Fruit fly (Drosophila melanogaster) whole organism, embryonic: Measurements from ENCODE around the gene Scgalpha.

Experiments
- CG1792 ChIP-seq: fragments of 200-800 bp; sonication (Bioruptor generic); optimal IDR thresholded peaks from 2 replicates; lab custom pipeline; 2016; ENCODE audit warnings: missing biosample characterization, missing genetic modification characterization
- CG18619 ChIP-seq: fragments of 200-800 bp; sonication (Bioruptor generic); optimal IDR thresholded peaks from 3 replicates; lab custom pipeline; 2017; ENCODE audit warnings: missing biosample characterization, mild to moderate bottlenecking, missing genetic modification characterization
- CG30403 ChIP-seq: fragments of 200-800 bp; sonication (Bioruptor generic); optimal IDR thresholded peaks from 3 replicates; lab custom pipeline; 2016; ENCODE audit warnings: missing biosample characterization, missing genetic modification characterization
- CG4424 ChIP-seq: fragments of 200-800 bp; sonication (Bioruptor generic); optimal IDR thresholded peaks from 3 replicates; lab custom pipeline; 2016; ENCODE audit warnings: missing biosample characterization, missing genetic modification characterization
- Deaf1 ChIP-seq: fragments of 200-800 bp; optimal IDR thresholded peaks from 3 replicates; lab custom pipeline; 2019; ENCODE audit warnings: missing biosample characterization, mild to moderate bottlenecking, missing genetic modification characterization, moderate library complexity
- Fer2 ChIP-seq: fragments of 200-800 bp; sonication (Bioruptor generic); optimal IDR thresholded peaks from 2 replicates; lab custom pipeline; 2018; ENCODE audit warnings: missing biosample characterization, mild to moderate bottlenecking, missing genetic modification characterization, moderate library complexity
- ash1 ChIP-seq: fragments of 200-800 bp; sonication (Bioruptor generic); optimal IDR thresholded peaks from 2 replicates; lab custom pipeline; 2018; ENCODE audit warnings: missing biosample characterization, mild to moderate bottlenecking, missing genetic modification characterization
- br ChIP-seq: fragments of >200 bp; optimal IDR thresholded peaks from 2 replicates; lab custom pipeline; 2017
- caup ChIP-seq: fragments of 200-800 bp; sonication (Bioruptor generic); optimal IDR thresholded peaks from 3 replicates; lab custom pipeline; 2017; ENCODE audit warnings: missing biosample characterization, mild to moderate bottlenecking, missing genetic modification characterization, moderate library complexity; ENCODE audit not compliant: severe bottlenecking
- ci ChIP-seq: fragments of 200-800 bp; sonication (Bioruptor generic); IDR thresholded peaks from 3 replicates; pipeline ENCODE4 v1.3.6; 2022; ENCODE audit warnings: missing biosample characterization, missing genetic modification characterization
- klu ChIP-seq: fragments of 200-800 bp; sonication (Bioruptor generic); IDR thresholded peaks from 2 replicates; pipeline ENCODE4 v1.3.6; 2022; ENCODE audit warnings: missing biosample characterization, missing genetic modification characterization
- slp2 ChIP-seq: fragments of 200-800 bp; sonication (Bioruptor generic); optimal IDR thresholded peaks from 2 replicates; lab custom pipeline; 2016; ENCODE audit warnings: missing biosample characterization, missing genetic modification characterization
- wek ChIP-seq: fragments of 200-800 bp; sonication (Bioruptor generic); optimal IDR thresholded peaks from 3 replicates; lab custom pipeline; 2018; ENCODE audit warnings: missing biosample characterization, mild to moderate bottlenecking, missing genetic modification characterization, moderate library complexity

DNA sequence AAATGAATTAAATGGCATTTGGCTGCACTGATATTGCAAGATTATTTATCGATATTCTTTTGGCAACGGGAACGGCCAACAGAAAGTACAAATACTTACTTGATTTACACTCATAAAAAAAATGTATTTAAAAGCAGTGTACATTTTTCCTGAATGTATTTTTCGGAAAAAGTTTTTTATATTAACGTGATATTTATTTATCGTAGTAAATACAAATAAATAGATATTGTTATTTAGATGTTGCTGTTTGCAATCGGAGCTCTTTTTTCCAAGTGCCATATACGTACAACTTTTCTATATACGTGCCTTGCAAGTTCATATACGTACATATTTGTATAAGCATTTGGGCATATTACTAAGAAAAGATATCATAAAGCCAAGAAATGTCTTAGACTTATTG is 48.1 kb downstream of the Scgalpha start:
- TF ChIP-seq klu, result no peak
- no peak for TF ChIP-seq wek
- TF ChIP-seq Fer2 (tag; lab: Kevin White, UChicago), result no peak
- no peak for TF ChIP-seq CG30403
- TF ChIP-seq caup, result no peak
- TF ChIP-seq slp2 (GFP tag; lab: Kevin White, UChicago), result no peak
- TF ChIP-seq CG4424 (GFP tag; lab: Kevin White, UChicago), result no peak
- no peak for TF ChIP-seq Deaf1
- TF ChIP-seq ci (GFP tag; lab: Robert Waterston, UW), result no peak
- no peak for TF ChIP-seq CG1792 (GFP tag; lab: Kevin White, UChicago)
- no peak for TF ChIP-seq ash1 (GFP tag; lab: Kevin White, UChicago)
- no peak for TF ChIP-seq CG18619
- no peak for TF ChIP-seq br (lab: Kevin White, UChicago)
